Fruit fly (Drosophila melanogaster) whole organism, wandering third instar larva: ENCODE measurements around the gene cav.
A peak's percentile ranks its signal among the peaks of the same experiment; 100 is the strongest.

Source experiments
- Abd-B ChIP-seq: fragments of >200 bp; optimal IDR thresholded peaks from 2 replicates; lab custom pipeline; 2017; ENCODE audit warnings: missing biosample characterization, missing genetic modification characterization
- CG32264 ChIP-seq: fragments of 200-800 bp; sonication (Bioruptor generic); optimal IDR thresholded peaks from 2 replicates; lab custom pipeline; 2016; ENCODE audit warnings: missing biosample characterization, missing genetic modification characterization
- CG9705 ChIP-seq: fragments of 200-800 bp; sonication (Bioruptor generic); optimal IDR thresholded peaks from 2 replicates; lab custom pipeline; 2018; ENCODE audit warnings: missing biosample characterization, mild to moderate bottlenecking, missing genetic modification characterization
- CrebA ChIP-seq: fragments of 200-800 bp; sonication (Bioruptor generic); optimal IDR thresholded peaks from 2 replicates; lab custom pipeline; 2016; ENCODE audit warnings: missing biosample characterization, mild to moderate bottlenecking, missing genetic modification characterization, borderline replicate concordance
- Dfd ChIP-seq: fragments of >200 bp; optimal IDR thresholded peaks from 2 replicates; lab custom pipeline; 2017; ENCODE audit warnings: missing biosample characterization, missing genetic modification characterization
- Dif ChIP-seq: fragments of 200-275, 200-300 bp; sonication (Bioruptor generic); optimal IDR thresholded peaks from 2 replicates; lab custom pipeline; 2018; ENCODE audit warnings: missing biosample characterization, missing genetic modification characterization; ENCODE audit not compliant: partially characterized antibody
- GATAd ChIP-seq: sonication (Bioruptor generic); optimal IDR thresholded peaks from 2 replicates; lab custom pipeline; 2016; ENCODE audit warnings: missing biosample characterization, missing genetic modification characterization
- HLH106 ChIP-seq: fragments of 200-800 bp; optimal IDR thresholded peaks from 3 replicates; lab custom pipeline; 2019; ENCODE audit warnings: missing biosample characterization, mild to moderate bottlenecking, missing genetic modification characterization, moderate library complexity
- Hnf4 ChIP-seq: fragments of 200-800 bp; sonication (Bioruptor generic); optimal IDR thresholded peaks from 2 replicates; lab custom pipeline; 2016; ENCODE audit warnings: missing biosample characterization, mild to moderate bottlenecking, missing genetic modification characterization
- Hr78 ChIP-seq: fragments of >200 bp; optimal IDR thresholded peaks from 2 replicates; lab custom pipeline; 2017; ENCODE audit warnings: missing biosample characterization, missing genetic modification characterization
- Hr83 ChIP-seq: fragments of 200-300 bp; sonication (Bioruptor generic); optimal IDR thresholded peaks from 2 replicates; lab custom pipeline; 2016; ENCODE audit warnings: missing biosample characterization, mild to moderate bottlenecking, missing genetic modification characterization, moderate library complexity; ENCODE audit not compliant: poor library complexity, severe bottlenecking
- Jra ChIP-seq: sonication (Bioruptor generic); optimal IDR thresholded peaks from 2 replicates; lab custom pipeline; 2016; ENCODE audit warnings: missing biosample characterization, missing genetic modification characterization
- Mio ChIP-seq: sonication (Bioruptor generic); optimal IDR thresholded peaks from 2 replicates; lab custom pipeline; 2016; ENCODE audit warnings: missing biosample characterization, missing genetic modification characterization
- Myc ChIP-seq: fragments of >200 bp; optimal IDR thresholded peaks from 2 replicates; lab custom pipeline; 2017
- N ChIP-seq: fragments of >200 bp; optimal IDR thresholded peaks from 2 replicates; lab custom pipeline; 2018; ENCODE audit warnings: missing biosample characterization, missing external identifiers, missing genetic modification characterization
- OdsH ChIP-seq: fragments of 200-800 bp; sonication (Bioruptor generic); optimal IDR thresholded peaks from 2 replicates; lab custom pipeline; 2016; ENCODE audit warnings: missing biosample characterization, mild to moderate bottlenecking, missing genetic modification characterization
- Rel ChIP-seq, 2 experiments: fragments of 200-800 bp; sonication (Bioruptor generic) in 1 of 2; optimal IDR thresholded peaks; 2 replicates in 1 of 2; 3 replicates in 1 of 2; lab custom pipeline; 2016 to 2019; ENCODE audit warnings: mild to moderate bottlenecking in 2 of 2, missing biosample characterization in 2 of 2, missing genetic modification characterization in 2 of 2, moderate library complexity in 1 of 2
- Sp1 ChIP-seq: fragments of 200-800 bp; sonication (Bioruptor generic); optimal IDR thresholded peaks from 3 replicates; lab custom pipeline; 2019; ENCODE audit warnings: missing biosample characterization, mild to moderate bottlenecking, missing genetic modification characterization, moderate library complexity
- Vsx2 ChIP-seq: fragments of 200-300, 225-300 bp; sonication (Bioruptor generic); optimal IDR thresholded peaks from 2 replicates; lab custom pipeline; 2018; ENCODE audit warnings: missing biosample characterization, missing genetic modification characterization; ENCODE audit not compliant: partially characterized antibody
- br ChIP-seq: fragments of 200-800 bp; sonication (Bioruptor generic); optimal IDR thresholded peaks from 2 replicates; lab custom pipeline; 2016; ENCODE audit warnings: missing biosample characterization, missing genetic modification characterization
- brk ChIP-seq: fragments of 200-800 bp; sonication (Bioruptor generic); optimal IDR thresholded peaks from 2 replicates; lab custom pipeline; 2016; ENCODE audit warnings: missing biosample characterization, mild to moderate bottlenecking, missing genetic modification characterization
- dl ChIP-seq, 2 experiments: fragments of 175-275, 200-275 bp in 1 of 2; fragments of 200-275 bp in 1 of 2; sonication (Bioruptor generic); optimal IDR thresholded peaks; lab custom pipeline; 2018; ENCODE audit warnings: mild to moderate bottlenecking in 2 of 2, missing biosample characterization in 2 of 2, missing genetic modification characterization in 2 of 2, moderate library complexity in 2 of 2; ENCODE audit not compliant: partially characterized antibody in 2 of 2, insufficient read depth in 1 of 2
- dmrt93B ChIP-seq: fragments of 200-800 bp; sonication (Bioruptor generic); optimal IDR thresholded peaks from 2 replicates; lab custom pipeline; 2018; ENCODE audit warnings: missing biosample characterization, mild to moderate bottlenecking, missing genetic modification characterization
- dsf ChIP-seq: sonication (Bioruptor generic); optimal IDR thresholded peaks from 2 replicates; lab custom pipeline; 2016; ENCODE audit warnings: missing biosample characterization, missing genetic modification characterization, borderline replicate concordance
- ey ChIP-seq: fragments of 200-800 bp; sonication (Bioruptor generic); optimal IDR thresholded peaks from 2 replicates; lab custom pipeline; 2016; ENCODE audit warnings: missing biosample characterization, missing genetic modification characterization
- foxo ChIP-seq, 2 experiments: fragments of 200-800 bp; sonication (Bioruptor generic); optimal IDR thresholded peaks; 2 replicates in 1 of 2; 3 replicates in 1 of 2; lab custom pipeline; 2016 to 2017; ENCODE audit warnings: missing biosample characterization in 2 of 2, missing genetic modification characterization in 2 of 2
- fru ChIP-seq: fragments of 200-800 bp; sonication (Bioruptor generic); optimal IDR thresholded peaks from 3 replicates; lab custom pipeline; 2016; ENCODE audit warnings: missing biosample characterization, mild to moderate bottlenecking, missing genetic modification characterization
- h ChIP-seq: fragments of 200-800 bp; sonication (Bioruptor generic); optimal IDR thresholded peaks from 3 replicates; lab custom pipeline; 2016; ENCODE audit warnings: missing biosample characterization, mild to moderate bottlenecking, missing genetic modification characterization
- jim ChIP-seq: fragments of 175-275, 200-325 bp; sonication (Bioruptor generic); optimal IDR thresholded peaks from 2 replicates; lab custom pipeline; 2016; ENCODE audit warnings: missing biosample characterization, mild to moderate bottlenecking, missing genetic modification characterization
- lola ChIP-seq: fragments of >200 bp; optimal IDR thresholded peaks from 2 replicates; lab custom pipeline; 2017; ENCODE audit warnings: missing biosample characterization, missing genetic modification characterization
- pan ChIP-seq: fragments of >200 bp; optimal IDR thresholded peaks from 2 replicates; lab custom pipeline; 2017
- psq ChIP-seq: fragments of 200-800 bp; sonication (Bioruptor generic); optimal IDR thresholded peaks from 3 replicates; lab custom pipeline; 2017; ENCODE audit warnings: missing biosample characterization, mild to moderate bottlenecking, missing genetic modification characterization, moderate library complexity
- rgr ChIP-seq: fragments of 200-800 bp; sonication (Bioruptor generic); optimal IDR thresholded peaks from 3 replicates; lab custom pipeline; 2016; ENCODE audit warnings: missing biosample characterization, mild to moderate bottlenecking, missing genetic modification characterization
- sage ChIP-seq: fragments of 200-800 bp; sonication (Bioruptor generic); optimal IDR thresholded peaks from 2 replicates; lab custom pipeline; 2016; ENCODE audit warnings: missing biosample characterization, mild to moderate bottlenecking, missing genetic modification characterization
- sv ChIP-seq: fragments of 200-800 bp; sonication (Bioruptor generic); optimal IDR thresholded peaks from 3 replicates; lab custom pipeline; 2016; ENCODE audit warnings: missing biosample characterization, missing genetic modification characterization
- tai ChIP-seq: sonication (Bioruptor generic); optimal IDR thresholded peaks from 2 replicates; lab custom pipeline; 2016; ENCODE audit warnings: missing biosample characterization, missing genetic modification characterization
- usp ChIP-seq: fragments of >200 bp; optimal IDR thresholded peaks from 2 replicates; lab custom pipeline; 2017; ENCODE audit warnings: missing biosample characterization, missing genetic modification characterization
- woc ChIP-seq: sonication (Bioruptor generic); optimal IDR thresholded peaks from 2 replicates; lab custom pipeline; 2016; ENCODE audit warnings: missing biosample characterization, mild to moderate bottlenecking, missing genetic modification characterization

Gene cav

dm6 chr3R:24219093-24219492, 1.8 kb upstream of the cav start:
- TF ChIP-seq Mio (GFP tag; lab: Kevin White, UChicago) (no peak), N (no peak), Hnf4 (GFP tag; lab: Kevin White, UChicago) (no peak), CG32264 (no peak), jim (GFP tag; lab: Kevin White, UChicago) (no peak), tai (no peak), Abd-B (GFP tag; lab: Kevin White, UChicago) (no peak), OdsH (GFP tag; lab: Kevin White, UChicago) (no peak), lola (no peak), dl (GFP tag; optimal IDR thresholded peaks at IDR 0.05; lab: Kevin White, UChicago; ENCODE audit: insufficient read depth in 1 of 2, partially characterized antibody in 2 of 2) (no peak), ey (GFP tag; lab: Kevin White, UChicago) (no peak), foxo (GFP tag; optimal IDR thresholded peaks at IDR 0.05; lab: Kevin White, UChicago) (no peak)
- TF ChIP-seq, all 38 proteins: peak for 0

dm6 chr3R:24221334-24222302, 715 bp downstream of the cav start, which contains the start of gene twin:
TSS of gene twin (minus strand) at chr3R:24221965.
- TF ChIP-seq usp (GFP tag; lab: Kevin White, UChicago), result no peak
- peak; percentile 49 for TF ChIP-seq fru
- TF ChIP-seq jim (GFP tag; lab: Kevin White, UChicago), result no peak
- TF ChIP-seq br (GFP tag; lab: Kevin White, UChicago), result peak; percentile 39
- no peak for TF ChIP-seq Dfd (GFP tag; lab: Kevin White, UChicago)
- no peak for TF ChIP-seq Dif (GFP tag; lab: Kevin White, UChicago)
- TF ChIP-seq h, result peak; percentile 74
- no peak for TF ChIP-seq lola
- no peak for TF ChIP-seq pan
- TF ChIP-seq Mio (GFP tag; lab: Kevin White, UChicago), result no peak
- TF ChIP-seq Rel (GFP tag; optimal IDR thresholded peaks at IDR 0.05; lab: Kevin White, UChicago), result no peak
- peak; percentile 7 for TF ChIP-seq Rel (tag; optimal IDR thresholded peaks at IDR 0.05; lab: Kevin White, UChicago)
- TF ChIP-seq Abd-B (GFP tag; lab: Kevin White, UChicago), result no peak
- TF ChIP-seq CG32264, result no peak
- no peak for TF ChIP-seq N
- TF ChIP-seq psq (GFP tag; lab: Kevin White, UChicago), result peak; percentile 99
- TF ChIP-seq dsf (GFP tag; lab: Kevin White, UChicago), result peak; percentile 15
- TF ChIP-seq Vsx2, result no peak
- TF ChIP-seq Myc (lab: Kevin White, UChicago), result peak; percentile 63
- peak; percentile 37 for TF ChIP-seq Sp1 (GFP tag; lab: Kevin White, UChicago)
- no peak for TF ChIP-seq sage
- TF ChIP-seq Hr78 (GFP tag; lab: Kevin White, UChicago), result no peak
- TF ChIP-seq brk, result no peak
- TF ChIP-seq tai, result no peak
- peak; percentile 37 for TF ChIP-seq rgr (GFP tag; lab: Kevin White, UChicago)
- peak; percentile 57 for TF ChIP-seq Hnf4 (GFP tag; lab: Kevin White, UChicago)
- TF ChIP-seq HLH106 (tag; lab: Kevin White, UChicago), result peak; percentile 62
- TF ChIP-seq OdsH (GFP tag; lab: Kevin White, UChicago), result peak; percentile 16
- TF ChIP-seq woc, result peak; percentile 76
- TF ChIP-seq GATAd, result no peak
- peak; percentile 45 for TF ChIP-seq ey (GFP tag; lab: Kevin White, UChicago)
- TF ChIP-seq foxo (GFP tag; optimal IDR thresholded peaks at IDR 0.05; lab: Kevin White, UChicago), result peak in 1 of 2 experiments; percentile 65
- TF ChIP-seq Hr83 (GFP tag; lab: Kevin White, UChicago), result peak; percentile 62
- peak; percentile 37 for TF ChIP-seq sv (GFP tag; lab: Kevin White, UChicago)
- TF ChIP-seq CG9705, result peak; percentile 43
- TF ChIP-seq Jra (GFP tag; lab: Kevin White, UChicago), result no peak
- no peak for TF ChIP-seq dmrt93B (GFP tag; lab: Kevin White, UChicago)
- TF ChIP-seq dl (GFP tag; optimal IDR thresholded peaks at IDR 0.05; lab: Kevin White, UChicago; ENCODE audit: insufficient read depth in 1 of 2, partially characterized antibody in 2 of 2), result no peak
- TF ChIP-seq CrebA, result no peak
